In the genomic region with DNA sequence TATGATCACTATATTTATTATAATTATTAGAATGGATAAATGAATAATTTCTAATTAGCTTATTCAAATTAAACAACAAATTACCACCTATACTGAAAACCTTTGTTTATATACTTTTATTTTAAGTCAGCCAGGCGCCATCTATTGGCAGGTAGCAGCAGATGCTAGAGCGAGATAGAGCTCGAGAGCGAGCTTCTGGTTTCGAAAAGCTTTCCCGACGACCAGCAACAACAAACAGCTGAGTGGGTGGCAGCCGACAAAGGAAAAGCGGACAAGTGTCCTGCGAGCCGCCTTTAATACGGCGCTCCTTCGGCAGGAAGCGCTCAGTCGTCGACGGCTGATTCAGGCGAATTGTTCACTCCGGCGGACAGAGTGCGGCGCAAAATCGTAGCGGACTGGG, we compare ENCODE assay signal across 2 fruit fly cellular contexts.
A peak's percentile ranks its signal among the peaks of the same experiment; 100 is the strongest.
TF ChIP-seq lines count a peak whose summit lies in the region.

A gene (plus strand): TSS at position 337 of the 400 bp plus-strand sequence.

TF ChIP-seq in whole organism, embryonic, 481 proteins besides CTCF, POLR2A, EP300 and RAD21 (continued from another document and continues in another):
- TF ChIP-seq CG34422 (GFP tag; IDR thresholded peaks at IDR 0.05; lab: Robert Waterston, UW): no peak
- no peak for TF ChIP-seq CG1602 (GFP tag; optimal IDR thresholded peaks at IDR 0.05; lab: Kevin White, UChicago)
- TF ChIP-seq wek (GFP tag; optimal IDR thresholded peaks at IDR 0.05; lab: Kevin White, UChicago): peak; percentile 33
- TF ChIP-seq CG3407 (GFP tag; optimal IDR thresholded peaks at IDR 0.05; lab: Kevin White, UChicago): no peak
- peak; percentile 24; the same call in 1 of the 2 replicates for TF ChIP-seq vvl (GFP tag; IDR thresholded peaks at IDR 0.05; lab: Robert Waterston, UW)
- TF ChIP-seq CG31224 (GFP tag; IDR thresholded peaks at IDR 0.05; lab: Robert Waterston, UW): no peak
- TF ChIP-seq bcd (GFP tag; optimal IDR thresholded peaks at IDR 0.05; lab: Kevin White, UChicago): peak; percentile 28
- peak in 1 of 2 experiments; percentile 31 for TF ChIP-seq crp (GFP tag; optimal IDR thresholded peaks at IDR 0.05; lab: Kevin White, UChicago)
- TF ChIP-seq CG6765 (GFP tag; optimal IDR thresholded peaks at IDR 0.05; lab: Kevin White, UChicago): peak; percentile 80
- TF ChIP-seq da (GFP tag; optimal IDR thresholded peaks at IDR 0.05; lab: Kevin White, UChicago): no peak
- no peak for TF ChIP-seq cato (GFP tag; optimal IDR thresholded peaks at IDR 0.05; lab: Kevin White, UChicago; ENCODE audit: borderline replicate concordance)
- no peak for TF ChIP-seq CG12391 (tag; optimal IDR thresholded peaks at IDR 0.05; lab: Kevin White, UChicago)
- no peak for TF ChIP-seq CG18262 (tag; optimal IDR thresholded peaks at IDR 0.05; lab: Kevin White, UChicago)
- peak; percentile 35 for TF ChIP-seq CG1603 (tag; optimal IDR thresholded peaks at IDR 0.05; lab: Kevin White, UChicago)
- no peak for TF ChIP-seq tx (GFP tag; optimal IDR thresholded peaks at IDR 0.05; lab: Kevin White, UChicago)
- TF ChIP-seq CG7745 (tag; optimal IDR thresholded peaks at IDR 0.05; lab: Kevin White, UChicago): no peak
- no peak for TF ChIP-seq cas (GFP tag; IDR thresholded peaks at IDR 0.05; lab: Robert Waterston, UW)
- no peak for TF ChIP-seq CG10267 (tag; optimal IDR thresholded peaks at IDR 0.05; lab: Kevin White, UChicago)
- TF ChIP-seq Atf6 (GFP tag; IDR thresholded peaks at IDR 0.05; lab: Robert Waterston, UW): no peak
- peak; percentile 38 for TF ChIP-seq CG2875 (GFP tag; optimal IDR thresholded peaks at IDR 0.05; lab: Kevin White, UChicago)
- TF ChIP-seq Ets97D (GFP tag; optimal IDR thresholded peaks at IDR 0.05; lab: Kevin White, UChicago): no peak
- TF ChIP-seq CG30020 (tag; optimal IDR thresholded peaks at IDR 0.05; lab: Kevin White, UChicago): no peak
- TF ChIP-seq Hsf (GFP tag; optimal IDR thresholded peaks at IDR 0.05; lab: Kevin White, UChicago): no peak
- TF ChIP-seq sc (optimal IDR thresholded peaks at IDR 0.05; lab: Kevin White, UChicago): no peak
- TF ChIP-seq sc (GFP tag; optimal IDR thresholded peaks at IDR 0.05; lab: Kevin White, UChicago): no peak
- TF ChIP-seq CG32532 (GFP tag; IDR thresholded peaks at IDR 0.05; lab: Robert Waterston, UW): peak; percentile 67; the same call in 1 of the 2 replicates
- TF ChIP-seq CoRest (tag; optimal IDR thresholded peaks at IDR 0.05; lab: Kevin White, UChicago): no peak
- peak; percentile 1 for TF ChIP-seq shn (GFP tag; optimal IDR thresholded peaks at IDR 0.05; lab: Kevin White, UChicago)
- no peak for TF ChIP-seq dmrt11E (tag; optimal IDR thresholded peaks at IDR 0.05; lab: Kevin White, UChicago)
- TF ChIP-seq CG6683 (GFP tag; optimal IDR thresholded peaks at IDR 0.05; lab: Kevin White, UChicago): peak; percentile 15
- no peak for TF ChIP-seq CG11093 (GFP tag; IDR thresholded peaks at IDR 0.05; lab: Robert Waterston, UW)
- TF ChIP-seq Nf-YA (GFP tag; IDR thresholded peaks at IDR 0.05; lab: Robert Waterston, UW): 0 out of 2 replicates have a peak, but pooled peaks have one; percentile 11
- TF ChIP-seq CG34376 (GFP tag; optimal IDR thresholded peaks at IDR 0.05; lab: Kevin White, UChicago): peak; percentile 31
- TF ChIP-seq ewg (GFP tag; optimal IDR thresholded peaks at IDR 0.05; lab: Kevin White, UChicago): peak; percentile 14
- no peak for TF ChIP-seq pros (GFP tag; optimal IDR thresholded peaks at IDR 0.05; lab: Kevin White, UChicago)
- no peak for TF ChIP-seq Scr (GFP tag; IDR thresholded peaks at IDR 0.05; lab: Robert Waterston, UW; ENCODE audit: partially characterized antibody)
- TF ChIP-seq Trl (optimal IDR thresholded peaks at IDR 0.05; lab: Kevin White, UChicago): no peak
- peak; percentile 6 for TF ChIP-seq Trl (GFP tag; optimal IDR thresholded peaks at IDR 0.05; lab: Kevin White, UChicago)
- TF ChIP-seq run (tag; optimal IDR thresholded peaks at IDR 0.05; lab: Kevin White, UChicago): no peak
- no peak for TF ChIP-seq CG11398 (GFP tag; optimal IDR thresholded peaks at IDR 0.05; lab: Kevin White, UChicago)
- TF ChIP-seq CG2678 (tag; optimal IDR thresholded peaks at IDR 0.05; lab: Kevin White, UChicago): peak; percentile 41
- TF ChIP-seq ssp (GFP tag; IDR thresholded peaks at IDR 0.05; lab: Robert Waterston, UW): no peak
- no peak for TF ChIP-seq CG5953 (GFP tag; IDR thresholded peaks at IDR 0.05; lab: Robert Waterston, UW)
- no peak for TF ChIP-seq trem (tag; optimal IDR thresholded peaks at IDR 0.05; lab: Kevin White, UChicago)
- TF ChIP-seq CG15601 (tag; optimal IDR thresholded peaks at IDR 0.05; lab: Kevin White, UChicago): peak; percentile 1
- no peak for TF ChIP-seq Xrp1 (GFP tag; IDR thresholded peaks at IDR 0.05; lab: Robert Waterston, UW)
- no peak for TF ChIP-seq otp (GFP tag; IDR thresholded peaks at IDR 0.05; lab: Robert Waterston, UW)
- TF ChIP-seq sob (GFP tag; IDR thresholded peaks at IDR 0.05; lab: Robert Waterston, UW): 0 out of 2 replicates have a peak, but pooled peaks have one; percentile 29
- TF ChIP-seq Taf1 (GFP tag; IDR thresholded peaks at IDR 0.05; lab: Robert Waterston, UW): no peak
- peak; percentile 3 for TF ChIP-seq CG13894 (tag; optimal IDR thresholded peaks at IDR 0.05; lab: Kevin White, UChicago)
- TF ChIP-seq hth (optimal IDR thresholded peaks at IDR 0.05; lab: Kevin White, UChicago): no peak
- no peak for TF ChIP-seq pb (GFP tag; optimal IDR thresholded peaks at IDR 0.05; lab: Kevin White, UChicago)
- no peak for TF ChIP-seq sr (GFP tag; IDR thresholded peaks at IDR 0.05; lab: Robert Waterston, UW)
- TF ChIP-seq ro (GFP tag; IDR thresholded peaks at IDR 0.05; lab: Robert Waterston, UW): 0 out of 2 replicates have a peak, but pooled peaks have one; percentile 24
- no peak for TF ChIP-seq CG18476 (GFP tag; optimal IDR thresholded peaks at IDR 0.05; lab: Kevin White, UChicago)
- TF ChIP-seq Jarid2 (GFP tag; optimal IDR thresholded peaks at IDR 0.05; lab: Kevin White, UChicago): peak; percentile 39
- TF ChIP-seq lab (GFP tag; optimal IDR thresholded peaks at IDR 0.05; lab: Kevin White, UChicago): peak; percentile 79
- TF ChIP-seq CG9932 (GFP tag; IDR thresholded peaks at IDR 0.05; lab: Robert Waterston, UW): no peak
- peak; percentile 16 for TF ChIP-seq CG11723 (GFP tag; optimal IDR thresholded peaks at IDR 0.05; lab: Kevin White, UChicago)
- TF ChIP-seq CG3281 (GFP tag; optimal IDR thresholded peaks at IDR 0.05; lab: Kevin White, UChicago): peak; percentile 68
- peak; percentile 48 for TF ChIP-seq CG6254 (GFP tag; optimal IDR thresholded peaks at IDR 0.05; lab: Kevin White, UChicago)
- peak; percentile 73 for TF ChIP-seq MTF-1 (GFP tag; optimal IDR thresholded peaks at IDR 0.05; lab: Kevin White, UChicago; ENCODE audit: borderline replicate concordance)
- 0 out of 2 replicates have a peak, but pooled peaks have one; percentile 32 for TF ChIP-seq Adf1 (GFP tag; IDR thresholded peaks at IDR 0.05; lab: Robert Waterston, UW)
- TF ChIP-seq klu (GFP tag; IDR thresholded peaks at IDR 0.05; lab: Robert Waterston, UW): no peak

TF ChIP-seq in whole organism, prepupa, 60 proteins besides CTCF, POLR2A, EP300 and RAD21 (continued from another document):
- TF ChIP-seq Eip75B (GFP tag; optimal IDR thresholded peaks at IDR 0.05; lab: Kevin White, UChicago): peak; percentile 7
- TF ChIP-seq vri (GFP tag; optimal IDR thresholded peaks at IDR 0.05; lab: Kevin White, UChicago): no peak
- peak; percentile 5 for TF ChIP-seq topi (GFP tag; optimal IDR thresholded peaks at IDR 0.05; lab: Kevin White, UChicago)
- no peak for TF ChIP-seq dsx (GFP tag; optimal IDR thresholded peaks at IDR 0.05; lab: Kevin White, UChicago; ENCODE audit: poor library complexity, severe bottlenecking)
- peak; percentile 26 for TF ChIP-seq Hr4 (GFP tag; optimal IDR thresholded peaks at IDR 0.05; lab: Kevin White, UChicago)
- TF ChIP-seq CG6808 (GFP tag; optimal IDR thresholded peaks at IDR 0.05; lab: Kevin White, UChicago): peak; percentile 25
- no peak for TF ChIP-seq esn (GFP tag; optimal IDR thresholded peaks at IDR 0.05; lab: Kevin White, UChicago)
- TF ChIP-seq CG32006 (GFP tag; optimal IDR thresholded peaks at IDR 0.05; lab: Kevin White, UChicago): peak; percentile 28
- no peak for TF ChIP-seq CG6792 (GFP tag; optimal IDR thresholded peaks at IDR 0.05; lab: Kevin White, UChicago)
- TF ChIP-seq eg (GFP tag; IDR thresholded peaks at IDR 0.05; lab: Robert Waterston, UW): peak; percentile 34; the same call in 2 of the 3 replicates
- no peak for TF ChIP-seq CG11294 (GFP tag; IDR thresholded peaks at IDR 0.05; lab: Robert Waterston, UW)
- no peak for TF ChIP-seq CG4318 (GFP tag; optimal IDR thresholded peaks at IDR 0.05; lab: Kevin White, UChicago)
- TF ChIP-seq CG11762 (GFP tag; optimal IDR thresholded peaks at IDR 0.05; lab: Kevin White, UChicago; ENCODE audit: insufficient read depth): no peak
- no peak for TF ChIP-seq Ets21C (GFP tag; optimal IDR thresholded peaks at IDR 0.05; lab: Kevin White, UChicago)
- peak; percentile 20 for TF ChIP-seq CG3032 (tag; optimal IDR thresholded peaks at IDR 0.05; lab: Kevin White, UChicago)
- peak; percentile 33 for TF ChIP-seq fkh (GFP tag; optimal IDR thresholded peaks at IDR 0.05; lab: Kevin White, UChicago)
- peak; percentile 11 for TF ChIP-seq Sox14 (GFP tag; optimal IDR thresholded peaks at IDR 0.05; lab: Kevin White, UChicago)
- no peak for TF ChIP-seq Hr39 (GFP tag; optimal IDR thresholded peaks at IDR 0.05; lab: Kevin White, UChicago)
- TF ChIP-seq CG15336 (GFP tag; IDR thresholded peaks at IDR 0.05; lab: Robert Waterston, UW): no peak
- TF ChIP-seq fd85E (GFP tag; optimal IDR thresholded peaks at IDR 0.05; lab: Kevin White, UChicago): no peak
- TF ChIP-seq CG6276 (GFP tag; optimal IDR thresholded peaks at IDR 0.05; lab: Kevin White, UChicago): peak; percentile 10
- TF ChIP-seq spab (GFP tag; optimal IDR thresholded peaks at IDR 0.05; lab: Kevin White, UChicago): no peak
- peak; percentile 5 for TF ChIP-seq CG34406 (GFP tag; optimal IDR thresholded peaks at IDR 0.05; lab: Kevin White, UChicago)
- TF ChIP-seq CG10669 (GFP tag; optimal IDR thresholded peaks at IDR 0.05; lab: Kevin White, UChicago): peak; percentile 20
- peak; percentile 35 for TF ChIP-seq CG7368 (GFP tag; optimal IDR thresholded peaks at IDR 0.05; lab: Kevin White, UChicago)
- TF ChIP-seq Sox15 (GFP tag; optimal IDR thresholded peaks at IDR 0.05; lab: Kevin White, UChicago): no peak
- peak in 1 of 2 experiments; percentile 42 for TF ChIP-seq ss (GFP tag; optimal IDR thresholded peaks at IDR 0.05; lab: Kevin White, UChicago)
- TF ChIP-seq salr (GFP tag; optimal IDR thresholded peaks at IDR 0.05; lab: Kevin White, UChicago): no peak
- TF ChIP-seq Gug (GFP tag; IDR thresholded peaks at IDR 0.05; lab: Robert Waterston, UW): no peak
- no peak for TF ChIP-seq Eip93F (GFP tag; optimal IDR thresholded peaks at IDR 0.05; lab: Kevin White, UChicago)
- no peak for TF ChIP-seq fd59A (GFP tag; optimal IDR thresholded peaks at IDR 0.05; lab: Kevin White, UChicago)
